Worm (Caenorhabditis elegans): ENCODE results near the gene fbxa-71.

fbxa-71 gene

ce11 chrIII:2227407-2227806 is 28.2 kb upstream of the fbxa-71 start, which contains the start of gene fbxa-62:
Gene fbxa-62 (plus strand): TSS chrIII:2227707.
- no peak for TF ChIP-seq lin-15B (tag; optimal IDR thresholded peaks at IDR 0.05)
- no peak for TF ChIP-seq hmg-11 (tag; optimal IDR thresholded peaks at IDR 0.05)
- TF ChIP-seq ztf-11 (tag; optimal IDR thresholded peaks at IDR 0.05) = no peak
- no peak for TF ChIP-seq nhr-23 (tag; optimal IDR thresholded peaks at IDR 0.05)
- TF ChIP-seq nhr-76 (tag; optimal IDR thresholded peaks at IDR 0.05) = no peak
- no peak for TF ChIP-seq nhr-12 (tag; optimal IDR thresholded peaks at IDR 0.05)
- TF ChIP-seq mdl-1 (tag; optimal IDR thresholded peaks at IDR 0.05) = no peak
- no peak for TF ChIP-seq nhr-43 (tag; optimal IDR thresholded peaks at IDR 0.05; ENCODE audit: poor library complexity, severe bottlenecking)
- TF ChIP-seq nhr-25 (tag; optimal IDR thresholded peaks at IDR 0.05) = no peak

ce11 chrIII:2232360-2232759 is 23.3 kb upstream of the fbxa-71 start, which contains the start of gene fbxa-47:
Gene fbxa-47 (minus strand): TSS chrIII:2232460.
- TF ChIP-seq ama-1 (optimal IDR thresholded peaks at IDR 0.05) (no peak), ceh-82 (tag; optimal IDR thresholded peaks at IDR 0.05) (no peak), nfya-1 (tag; optimal IDR thresholded peaks at IDR 0.05; ENCODE audit: insufficient read depth) (no peak)

- TF ChIP-seq pha-4 (tag; optimal IDR thresholded peaks at IDR 0.05) = peak; percentile 61
- no peak for TF ChIP-seq nhr-77 (tag; optimal IDR thresholded peaks at IDR 0.05)
Observed at ce11 chrIII:2233399-2233798, 22.2 kb upstream of the fbxa-71 start.

- TF ChIP-seq fos-1 (tag; optimal IDR thresholded peaks at IDR 0.05) (no peak), mdl-1 (tag; optimal IDR thresholded peaks at IDR 0.05) (no peak), lin-39 (tag; optimal IDR thresholded peaks at IDR 0.05) (no peak), elt-3 (tag; optimal IDR thresholded peaks at IDR 0.05) (no peak), ztf-4 (tag; optimal IDR thresholded peaks at IDR 0.05) (no peak), hmg-11 (tag; optimal IDR thresholded peaks at IDR 0.05) (no peak), snpc-4 (tag; optimal IDR thresholded peaks at IDR 0.05) (no peak), unc-39 (tag; optimal IDR thresholded peaks at IDR 0.05) (no peak), elt-2 (tag; optimal IDR thresholded peaks at IDR 0.05) (no peak), daf-12 (tag; optimal IDR thresholded peaks at IDR 0.05) (no peak), unc-62 (GFP tag; optimal IDR thresholded peaks at IDR 0.05) (no peak), nhr-28 (tag; optimal IDR thresholded peaks at IDR 0.05) (no peak)
Observed at ce11 chrIII:2234192-2234934, 21.3 kb upstream of the fbxa-71 start, which contains the start of gene C39B5.2. Gene C39B5.2 (plus strand): TSS chrIII:2234884.

ce11 chrIII:2239587-2240144 is 16.0 kb upstream of the fbxa-71 start, which contains the start of gene C39B5.10:
Gene C39B5.10 (minus strand): TSS chrIII:2239637.
- TF ChIP-seq elt-1 (tag; optimal IDR thresholded peaks at IDR 0.05) (no peak), jun-1 (tag; optimal IDR thresholded peaks at IDR 0.05) (peak; percentile 35), pqm-1 (tag; optimal IDR thresholded peaks at IDR 0.05) (peak; percentile 79), elt-2 (tag; optimal IDR thresholded peaks at IDR 0.05) (peak; percentile 93), ztf-11 (tag; optimal IDR thresholded peaks at IDR 0.05) (no peak), nhr-67 (tag; optimal IDR thresholded peaks at IDR 0.05) (no peak)

ce11 chrIII:2240471-2240870 is 15.2 kb upstream of the fbxa-71 start, which contains the start of gene srz-56:
Gene srz-56 (plus strand): TSS chrIII:2240771.
- no peak for TF ChIP-seq lin-15B (tag; optimal IDR thresholded peaks at IDR 0.05)
- TF ChIP-seq hmg-11 (tag; optimal IDR thresholded peaks at IDR 0.05) = no peak
- no peak for TF ChIP-seq fkh-2 (tag; optimal IDR thresholded peaks at IDR 0.05)
- no peak for TF ChIP-seq nhr-67 (tag; optimal IDR thresholded peaks at IDR 0.05)
- TF ChIP-seq elt-3 (tag; optimal IDR thresholded peaks at IDR 0.05) = no peak

ce11 chrIII:2243617-2244016 is 12.0 kb upstream of the fbxa-71 start:
- TF ChIP-seq ceh-9 (tag; optimal IDR thresholded peaks at IDR 0.05) (no peak), egl-5 (tag; optimal IDR thresholded peaks at IDR 0.05) (no peak), ceh-16 (tag; optimal IDR thresholded peaks at IDR 0.05) (no peak), nhr-25 (tag; optimal IDR thresholded peaks at IDR 0.05) (no peak), ztf-4 (tag; optimal IDR thresholded peaks at IDR 0.05) (no peak), skn-1 (tag; optimal IDR thresholded peaks at IDR 0.05) (no peak), tbx-2 (tag; optimal IDR thresholded peaks at IDR 0.05) (no peak), unc-62 (GFP tag; optimal IDR thresholded peaks at IDR 0.05) (no peak), fos-1 (tag; optimal IDR thresholded peaks at IDR 0.05) (no peak), lin-39 (tag; optimal IDR thresholded peaks at IDR 0.05) (no peak), eor-1 (tag; optimal IDR thresholded peaks at IDR 0.05) (no peak), nhr-77 (tag; optimal IDR thresholded peaks at IDR 0.05) (no peak), hmg-11 (tag; optimal IDR thresholded peaks at IDR 0.05) (no peak), daf-12 (tag; optimal IDR thresholded peaks at IDR 0.05) (no peak), nhr-67 (tag; optimal IDR thresholded peaks at IDR 0.05) (no peak), nhr-11 (tag; optimal IDR thresholded peaks at IDR 0.05) (no peak)
